Worm (Caenorhabditis elegans): ENCODE results near the gene T20D4.7.

DNA sequence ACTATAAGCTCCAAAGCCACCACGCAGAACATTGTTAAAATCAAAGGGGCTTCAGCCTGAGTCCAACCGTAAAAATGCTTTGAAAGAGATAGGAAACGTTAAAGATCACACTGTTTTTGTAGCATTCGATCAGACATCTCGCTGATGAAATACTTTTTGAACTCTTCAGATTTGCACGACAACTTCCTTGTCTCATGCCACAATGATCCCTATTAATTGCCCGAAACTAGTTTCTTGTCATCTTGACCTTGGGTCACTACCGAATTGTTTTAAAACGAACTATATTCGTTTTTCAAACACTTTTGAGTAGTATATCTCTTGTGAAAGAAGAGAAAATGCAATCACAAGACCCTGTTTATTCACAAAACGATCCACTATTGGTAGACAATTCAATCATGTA is 9.2 kb downstream of the T20D4.7 start, which contains the start of gene T20D4.3:
- TF ChIP-seq flt-1 (GFP tag; IDR thresholded peaks at IDR 0.05), result no peak
- TF ChIP-seq cog-1 (tag; optimal IDR thresholded peaks at IDR 0.05), result no peak
- no peak for TF ChIP-seq ref-1 (GFP tag; conservative IDR thresholded peaks at IDR 0.05)
- no peak for TF ChIP-seq T22C8.4 (GFP tag; IDR thresholded peaks at IDR 0.05)
- TF ChIP-seq ztf-23 (GFP tag; IDR thresholded peaks at IDR 0.05), result no peak

All from whole organism, midembryonic.